Fruit fly (Drosophila melanogaster): ENCODE data around the gene CG5282.

- no peak for TF ChIP-seq Dll (optimal IDR thresholded peaks at IDR 0.05)
- TF ChIP-seq CG8478 (optimal IDR thresholded peaks at IDR 0.05): no peak
- no peak for TF ChIP-seq pan (optimal IDR thresholded peaks at IDR 0.05)
- TF ChIP-seq usp (GFP tag; optimal IDR thresholded peaks at IDR 0.05): no peak
Observed at dm6 chr3L:20410345-20410744, 15.5 kb downstream of the CG5282 start, which contains the start of gene CG13248.
